Worm (Caenorhabditis elegans) whole organism, L2 larva: ENCODE measurements around the gene unc-132.

Experiments used
- aly-2 ChIP-seq: fragments of 150-350 bp; optimal IDR thresholded peaks from 2 replicates; lab custom pipeline; 2014; ENCODE audit warnings: missing biosample characterization, missing genetic modification characterization
- elt-1 ChIP-seq: fragments of 150-350 bp; optimal IDR thresholded peaks from 2 replicates; lab custom pipeline; 2014; ENCODE audit warnings: missing biosample characterization, missing genetic modification characterization
- nhr-237 ChIP-seq: fragments of 150-350 bp; optimal IDR thresholded peaks from 2 replicates; lab custom pipeline; 2014; ENCODE audit warnings: missing biosample characterization, missing genetic modification characterization
- nhr-77 ChIP-seq: fragments of 150-350 bp; optimal IDR thresholded peaks from 2 replicates; lab custom pipeline; 2014; ENCODE audit warnings: missing biosample characterization, missing genetic modification characterization
- peb-1 ChIP-seq: fragments of 150-350 bp; optimal IDR thresholded peaks from 2 replicates; lab custom pipeline; 2014; ENCODE audit warnings: missing biosample characterization, missing genetic modification characterization
- sem-4 ChIP-seq: fragments of 150-350 bp; optimal IDR thresholded peaks from 2 replicates; lab custom pipeline; 2014; ENCODE audit warnings: missing biosample characterization, missing genetic modification reagents, missing genetic modification characterization
- sma-3 ChIP-seq: sonication (generic microtip); optimal IDR thresholded peaks from 2 replicates; lab custom pipeline; 2016; ENCODE audit warnings: missing genetic modification reagents, missing genetic modification characterization, missing compliant biosample characterization

- TF ChIP-seq elt-1 (tag; lab: Kevin White, UChicago) (no peak), sem-4 (no peak), nhr-77 (tag; lab: Kevin White, UChicago) (no peak), peb-1 (no peak), sma-3 (no peak), aly-2 (no peak), nhr-237 (tag; lab: Kevin White, UChicago) (no peak)
These were observed 26.0 kb downstream of the unc-132 start for ce11 chrV:3712955-3713354.
